Fruit fly (Drosophila melanogaster) whole organism, embryonic: ENCODE measurements around the gene CG15262.

Source experiments
- Bdp1 ChIP-seq: fragments of 200-800 bp; sonication (Bioruptor generic); optimal IDR thresholded peaks from 3 replicates; lab custom pipeline; 2016; ENCODE audit warnings: missing biosample characterization, missing genetic modification characterization
- Blimp-1 ChIP-seq: fragments of 200-800 bp; sonication (Bioruptor generic); optimal IDR thresholded peaks from 3 replicates; lab custom pipeline; 2018; ENCODE audit warnings: missing biosample characterization, missing genetic modification characterization, mild to moderate bottlenecking, moderate library complexity, missing genetic modification reagents
- CG12659 ChIP-seq: fragments of 200-800 bp; sonication (Bioruptor generic); optimal IDR thresholded peaks from 3 replicates; lab custom pipeline; 2017; ENCODE audit warnings: mild to moderate bottlenecking, missing biosample characterization, missing genetic modification reagents, missing genetic modification characterization
- CG13624 ChIP-seq: fragments of 200-800 bp; sonication (Bioruptor generic); optimal IDR thresholded peaks from 2 replicates; lab custom pipeline; 2016; ENCODE audit warnings: missing biosample characterization, missing genetic modification characterization
- CG17612 ChIP-seq: fragments of 200-800 bp; sonication (Bioruptor generic); IDR thresholded peaks from 2 replicates; pipeline ENCODE4 v1.3.6; 2022; ENCODE audit warnings: missing biosample characterization, missing genetic modification characterization
- CG3163 ChIP-seq: fragments of 200-800 bp; sonication (Bioruptor generic); optimal IDR thresholded peaks from 3 replicates; lab custom pipeline; 2016; ENCODE audit warnings: missing biosample characterization, missing genetic modification characterization
- CG3407 ChIP-seq: fragments of 200-800 bp; sonication (Bioruptor generic); optimal IDR thresholded peaks from 2 replicates; lab custom pipeline; 2018; ENCODE audit warnings: missing biosample characterization, mild to moderate bottlenecking, missing genetic modification characterization
- CG4282 ChIP-seq: fragments of 200-800 bp; sonication (Bioruptor generic); optimal IDR thresholded peaks from 2 replicates; lab custom pipeline; 2016; ENCODE audit warnings: missing biosample characterization, missing genetic modification characterization
- CG6254 ChIP-seq: fragments of 200-800 bp; sonication (Bioruptor generic); optimal IDR thresholded peaks from 3 replicates; lab custom pipeline; 2017; ENCODE audit warnings: mild to moderate bottlenecking, missing biosample characterization, missing genetic modification reagents, missing genetic modification characterization
- CG7556 ChIP-seq: fragments of 200-800 bp; sonication (Bioruptor generic); optimal IDR thresholded peaks from 2 replicates; lab custom pipeline; 2017; ENCODE audit warnings: missing biosample characterization, mild to moderate bottlenecking, missing genetic modification characterization
- Camta ChIP-seq: fragments of 200-800 bp; sonication (Bioruptor generic); optimal IDR thresholded peaks from 2 replicates; lab custom pipeline; 2016; ENCODE audit warnings: missing biosample characterization, missing genetic modification characterization
- D19B ChIP-seq: fragments of 200-800 bp; sonication (Bioruptor generic); optimal IDR thresholded peaks from 2 replicates; lab custom pipeline; 2017; ENCODE audit warnings: missing biosample characterization, mild to moderate bottlenecking, missing genetic modification characterization
- Dek ChIP-seq: fragments of 200-800 bp; sonication (Bioruptor generic); optimal IDR thresholded peaks from 3 replicates; lab custom pipeline; 2019; ENCODE audit warnings: missing biosample characterization, mild to moderate bottlenecking, missing genetic modification characterization, moderate library complexity
- Drgx ChIP-seq: fragments of 200-800 bp; sonication (Bioruptor generic); IDR thresholded peaks from 2 replicates; pipeline ENCODE4 v1.3.6; 2022; ENCODE audit warnings: missing biosample characterization, missing genetic modification characterization
- ERR ChIP-seq: fragments of 200-800 bp; sonication (Bioruptor generic); optimal IDR thresholded peaks from 2 replicates; lab custom pipeline; 2016; ENCODE audit warnings: missing biosample characterization, missing genetic modification characterization
- Ets65A ChIP-seq: fragments of 200-800 bp; sonication (Bioruptor generic); peaks from one replicate; lab custom pipeline; 2016; ENCODE audit warnings: missing biosample characterization, missing genetic modification characterization
- Hey ChIP-seq: fragments of 200-800 bp; sonication (Bioruptor generic); optimal IDR thresholded peaks from 3 replicates; lab custom pipeline; 2018; ENCODE audit warnings: missing biosample characterization, mild to moderate bottlenecking, missing genetic modification characterization
- Pdp1 ChIP-seq, 2 experiments: fragments of 200-800 bp; sonication (Bioruptor generic); optimal IDR thresholded peaks; 3 replicates each; lab custom pipeline; 2016; ENCODE audit warnings: missing biosample characterization in 2 of 2, missing genetic modification characterization in 2 of 2, mild to moderate bottlenecking in 1 of 2, moderate library complexity in 1 of 2
- TFAM ChIP-seq: fragments of 200-800 bp; sonication (Bioruptor generic); optimal IDR thresholded peaks from 2 replicates; lab custom pipeline; 2017; ENCODE audit warnings: missing biosample characterization, missing genetic modification characterization, inconsistent platforms
- aop ChIP-seq: fragments of 200-800 bp; sonication (Bioruptor generic); IDR thresholded peaks from 2 replicates; pipeline ENCODE4 v1.3.6; 2022; ENCODE audit warnings: missing biosample characterization, missing genetic modification characterization
- br ChIP-seq: fragments of >200 bp; optimal IDR thresholded peaks from 2 replicates; lab custom pipeline; 2017
- btn ChIP-seq: fragments of 200-800 bp; sonication (Bioruptor generic); optimal IDR thresholded peaks from 2 replicates; lab custom pipeline; 2016; ENCODE audit warnings: missing biosample characterization, missing genetic modification characterization
- chinmo ChIP-seq: fragments of 200-800 bp; sonication (Bioruptor generic); IDR thresholded peaks from 4 replicates; pipeline ENCODE4 v1.3.6; 2022; ENCODE audit warnings: missing biosample characterization, missing genetic modification characterization; ENCODE audit not compliant: partially characterized antibody
- en ChIP-seq: fragments of 200-800 bp; sonication (Bioruptor generic); optimal IDR thresholded peaks from 2 replicates; lab custom pipeline; 2016; ENCODE audit warnings: missing biosample characterization, missing genetic modification characterization
- esg ChIP-seq: fragments of 200-800 bp; sonication (Bioruptor generic); conservative IDR thresholded peaks from 2 replicates; pipeline ENCODE4 v1.3.6; 2022; ENCODE audit warnings: missing biosample characterization, missing genetic modification characterization
- fd64A ChIP-seq: fragments of 200-800 bp; sonication (Bioruptor generic); optimal IDR thresholded peaks from 3 replicates; lab custom pipeline; 2018; ENCODE audit warnings: missing biosample characterization, mild to moderate bottlenecking, missing genetic modification characterization
- gsb-n ChIP-seq: fragments of 200-800 bp; sonication (Bioruptor generic); optimal IDR thresholded peaks from 3 replicates; lab custom pipeline; 2018; ENCODE audit warnings: missing biosample characterization, mild to moderate bottlenecking, missing genetic modification characterization
- kah ChIP-seq: fragments of 200-800 bp; sonication (Bioruptor generic); optimal IDR thresholded peaks from 2 replicates; lab custom pipeline; 2018; ENCODE audit warnings: missing biosample characterization, mild to moderate bottlenecking, missing genetic modification characterization
- lbe ChIP-seq: fragments of 200-800 bp; sonication (Bioruptor generic); optimal IDR thresholded peaks from 2 replicates; lab custom pipeline; 2016; ENCODE audit warnings: missing biosample characterization, mild to moderate bottlenecking, missing genetic modification characterization
- luna ChIP-seq: fragments of 200-800 bp; sonication (Bioruptor generic); optimal IDR thresholded peaks from 2 replicates; lab custom pipeline; 2016; ENCODE audit warnings: missing biosample characterization, missing genetic modification characterization
- pfk ChIP-seq: fragments of 200-800 bp; sonication (Bioruptor generic); optimal IDR thresholded peaks from 2 replicates; lab custom pipeline; 2018; ENCODE audit warnings: missing biosample characterization, mild to moderate bottlenecking, missing genetic modification characterization, moderate library complexity
- sens ChIP-seq: fragments of 200-800 bp; sonication (Bioruptor generic); peaks from one replicate; lab custom pipeline; 2016; ENCODE audit warnings: missing biosample characterization, missing genetic modification characterization
- sna ChIP-seq: fragments of 200-800 bp; sonication (Bioruptor generic); IDR thresholded peaks from 2 replicates; pipeline ENCODE4 v1.3.6; 2022; ENCODE audit warnings: missing biosample characterization, missing genetic modification characterization; ENCODE audit not compliant: partially characterized antibody
- so ChIP-seq: fragments of 200-800 bp; sonication (Bioruptor generic); IDR thresholded peaks from 3 replicates; pipeline ENCODE4 v1.3.6; 2022; ENCODE audit warnings: missing biosample characterization, missing genetic modification characterization
- toy ChIP-seq: fragments of 200-800 bp; sonication (Bioruptor generic); IDR thresholded peaks from 2 replicates; pipeline ENCODE4 v1.3.6; 2022; ENCODE audit warnings: missing biosample characterization, missing genetic modification characterization
- zen ChIP-seq: fragments of 200-800 bp; sonication (Bioruptor generic); optimal IDR thresholded peaks from 3 replicates; lab custom pipeline; 2018; ENCODE audit warnings: missing biosample characterization, mild to moderate bottlenecking, missing genetic modification characterization, moderate library complexity

CG15262 gene

DNA sequence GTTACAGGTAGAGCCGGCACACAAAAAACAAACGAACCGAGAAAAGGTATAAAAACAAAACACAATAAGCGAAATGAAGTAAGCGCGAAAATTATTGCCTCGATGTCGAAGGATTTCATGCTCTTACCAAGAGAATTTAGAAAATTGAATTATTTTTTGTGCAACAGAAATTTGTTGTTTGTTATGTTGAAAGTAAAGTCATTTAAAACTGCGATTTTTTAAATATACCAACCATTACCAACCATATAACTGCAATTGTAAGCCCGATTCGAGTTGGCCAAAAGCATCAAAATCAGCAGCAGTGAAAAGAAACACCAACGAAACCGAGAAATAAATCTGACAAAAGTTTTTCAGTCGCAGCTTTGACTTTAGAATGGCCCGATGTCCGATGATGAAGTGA, 16.6 kb upstream of the CG15262 start:
- no peak for TF ChIP-seq kah (GFP tag; lab: Kevin White, UChicago)
- TF ChIP-seq zen (tag; lab: Kevin White, UChicago): no peak
- TF ChIP-seq Bdp1 (GFP tag; lab: Kevin White, UChicago): no peak
- no peak for TF ChIP-seq so (GFP tag; lab: Robert Waterston, UW)
- no peak for TF ChIP-seq aop (GFP tag; lab: Robert Waterston, UW)
- no peak for TF ChIP-seq pfk (GFP tag; lab: Kevin White, UChicago)
- no peak for TF ChIP-seq Dek (tag; lab: Kevin White, UChicago)
- TF ChIP-seq Blimp-1 (GFP tag; lab: Kevin White, UChicago): no peak
- TF ChIP-seq gsb-n: no peak
- no peak for TF ChIP-seq CG4282 (GFP tag; lab: Kevin White, UChicago)
- TF ChIP-seq chinmo (GFP tag; lab: Robert Waterston, UW): no peak
- TF ChIP-seq CG7556 (GFP tag; lab: Kevin White, UChicago): no peak
- TF ChIP-seq sna (GFP tag; lab: Robert Waterston, UW): no peak
- no peak for TF ChIP-seq br (lab: Kevin White, UChicago)
- no peak for TF ChIP-seq toy (GFP tag; lab: Robert Waterston, UW)
- no peak for TF ChIP-seq ERR (GFP tag; lab: Kevin White, UChicago)
- TF ChIP-seq TFAM (GFP tag; lab: Kevin White, UChicago): no peak
- no peak for TF ChIP-seq CG6254 (GFP tag; lab: Kevin White, UChicago)
- TF ChIP-seq CG3163 (GFP tag; lab: Kevin White, UChicago): no peak

DNA sequence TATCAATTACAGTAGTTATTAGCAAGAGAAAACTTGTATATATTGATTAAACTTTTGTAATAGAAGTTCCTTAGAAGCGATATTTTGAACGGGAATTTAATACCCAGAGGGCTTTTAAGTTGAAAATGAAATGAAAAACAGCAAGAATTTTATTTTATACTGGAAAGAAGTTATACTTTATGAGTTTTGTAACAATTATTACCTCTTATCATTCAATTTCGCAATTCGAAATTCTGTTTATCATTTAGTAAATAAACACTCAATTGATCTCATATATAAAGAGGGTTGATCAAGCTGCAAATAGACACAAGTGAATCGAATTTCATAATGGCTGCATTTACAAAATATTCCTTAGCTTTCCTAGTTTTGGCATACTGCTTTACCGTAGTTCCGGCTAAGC, 12.9 kb upstream of the CG15262 start, which contains the start of gene CG15263:
Gene CG15263, plus strand, starts transcription at position 301 of the 400 bp plus-strand sequence.
- TF ChIP-seq Pdp1 (GFP tag; optimal IDR thresholded peaks at IDR 0.05; lab: Kevin White, UChicago) (no peak), D19B (GFP tag; lab: Kevin White, UChicago) (no peak), Hey (tag; lab: Kevin White, UChicago) (no peak)

DNA sequence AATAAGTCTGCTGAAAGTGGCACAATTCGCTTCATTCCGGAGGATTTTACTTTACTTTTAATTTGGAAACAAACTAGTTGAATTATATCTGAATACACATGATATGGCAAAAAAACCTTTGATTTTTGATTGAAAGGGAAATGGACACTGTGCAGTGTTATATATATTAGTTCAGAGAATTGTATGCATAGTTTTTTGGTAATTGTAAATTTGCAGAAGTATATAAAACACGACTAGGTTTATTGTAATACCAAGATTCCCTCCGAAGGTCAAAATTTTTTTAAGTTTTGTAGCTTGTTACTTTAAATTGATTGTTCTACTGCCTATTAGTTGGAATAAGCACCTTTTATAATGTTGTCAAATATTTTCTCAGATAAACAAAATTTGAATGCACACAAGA, 5.5 kb upstream of the CG15262 start, which contains the start of gene CG15260:
Gene CG15260, minus strand, starts transcription at position 101 of the 400 bp plus-strand sequence.
- no peak for TF ChIP-seq CG13624 (GFP tag; lab: Kevin White, UChicago)
- no peak for TF ChIP-seq btn
- TF ChIP-seq Camta: no peak
- no peak for TF ChIP-seq fd64A (GFP tag; lab: Kevin White, UChicago)
- TF ChIP-seq CG3407: no peak
- no peak for TF ChIP-seq CG17612 (GFP tag; lab: Robert Waterston, UW)

DNA sequence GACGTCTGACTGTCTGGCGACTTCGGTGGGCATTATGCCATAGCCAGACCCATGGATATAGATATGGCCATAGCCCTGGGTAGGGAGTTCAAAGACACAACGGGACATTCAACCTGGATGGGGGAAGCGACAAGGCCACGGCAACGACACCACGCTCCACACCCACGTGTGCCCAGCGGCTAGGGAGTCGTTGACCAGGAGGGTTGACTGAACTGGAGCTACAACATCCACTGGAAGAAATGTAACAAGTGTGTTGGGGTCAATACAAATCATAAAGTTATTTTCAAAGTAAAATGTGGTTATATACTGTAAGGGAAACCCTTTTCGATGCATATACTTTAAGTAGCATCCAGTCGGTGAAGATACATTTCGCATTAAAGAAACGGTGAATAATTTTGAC, 4.2 kb downstream of the CG15262 start:
- TF ChIP-seq esg (GFP tag; lab: Robert Waterston, UW) (peak; percentile 26; the same call in 1 of the 2 replicates), luna (GFP tag; lab: Kevin White, UChicago) (no peak)

DNA sequence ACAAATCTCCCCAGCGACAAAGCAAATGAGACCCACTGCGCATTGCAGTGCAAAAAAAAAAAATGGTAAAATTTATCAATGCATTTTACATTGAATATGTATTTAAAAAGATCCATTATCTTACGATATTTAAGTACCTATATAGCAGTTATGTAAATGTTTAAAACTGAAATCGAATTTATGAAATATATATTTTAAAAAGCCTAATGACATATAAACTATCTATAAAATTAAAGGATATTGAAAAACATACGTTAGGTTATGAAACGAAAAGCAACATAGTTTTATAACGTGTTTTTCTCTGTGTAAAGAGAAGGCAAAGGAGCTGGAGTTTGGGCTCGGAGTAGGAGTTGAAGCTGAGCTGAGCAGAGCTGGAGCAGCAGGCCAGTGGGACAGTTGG, 6.8 kb downstream of the CG15262 start:
- TF ChIP-seq lbe (GFP tag; lab: Kevin White, UChicago) (peak; percentile 3), Drgx (GFP tag; lab: Robert Waterston, UW) (peak; percentile 32; the same call in 1 of the 2 replicates), sens (GFP tag; lab: Kevin White, UChicago) (peak; percentile 45), Ets65A (peak; percentile 6), CG12659 (GFP tag; lab: Kevin White, UChicago) (no peak), en (no peak)
